Worm (Caenorhabditis elegans): Measurements from ENCODE around the gene F21A3.4.

Gene F21A3.4

ce11 chrV:15519845-15520244 is 16.6 kb upstream of the F21A3.4 start:
- TF ChIP-seq B0035.1 (tag; optimal IDR thresholded peaks at IDR 0.05), result no peak
- TF ChIP-seq K11D2.4 (GFP tag; IDR thresholded peaks at IDR 0.05), result no peak

ce11 chrV:15520398-15520797 is 16.0 kb upstream of the F21A3.4 start:
- TF ChIP-seq dpl-1 (GFP tag; optimal IDR thresholded peaks at IDR 0.05) (no peak), Y53F4B.3 (GFP tag; IDR thresholded peaks at IDR 0.05) (no peak), atf-7 (tag; optimal IDR thresholded peaks at IDR 0.05) (peak; percentile 15), T07F8.4 (tag; optimal IDR thresholded peaks at IDR 0.05) (no peak)

- TF ChIP-seq mel-28 (tag; optimal IDR thresholded peaks at IDR 0.05; ENCODE audit: borderline replicate concordance), result no peak
- no peak for TF ChIP-seq nhr-90 (tag; optimal IDR thresholded peaks at IDR 0.05)
- TF ChIP-seq aptf-3 (GFP tag; IDR thresholded peaks at IDR 0.05), result no peak
- no peak for TF ChIP-seq hlh-12 (tag; optimal IDR thresholded peaks at IDR 0.05)
- no peak for TF ChIP-seq repo-1 (tag; optimal IDR thresholded peaks at IDR 0.05)
- TF ChIP-seq ceh-40 (GFP tag; IDR thresholded peaks at IDR 0.05), result no peak
- TF ChIP-seq sptf-2 (GFP tag; optimal IDR thresholded peaks at IDR 0.05), result no peak
- no peak for TF ChIP-seq T07F8.4 (tag; optimal IDR thresholded peaks at IDR 0.05)
Measured at ce11 chrV:15521920-15522319, 14.5 kb upstream of the F21A3.4 start, which contains the start of gene lgc-31. Gene lgc-31, minus strand, starts transcription at chrV:15522020.

ce11 chrV:15529069-15529468 is 7.4 kb upstream of the F21A3.4 start, which contains the start of gene srh-276:
Gene srh-276, plus strand, starts transcription at chrV:15529369.
- TF ChIP-seq ets-4 (GFP tag; optimal IDR thresholded peaks at IDR 0.05), result no peak
- TF ChIP-seq xnd-1 (tag; optimal IDR thresholded peaks at IDR 0.05), result no peak

ce11 chrV:15533096-15533495 is 3.3 kb upstream of the F21A3.4 start, which contains the start of gene F21A3.11:
Gene F21A3.11, minus strand, starts transcription at chrV:15533212.
- TF ChIP-seq nhr-80 (tag; optimal IDR thresholded peaks at IDR 0.05), result peak; percentile 16
- no peak for TF ChIP-seq K12H6.12 (tag; optimal IDR thresholded peaks at IDR 0.05)

ce11 chrV:15533864-15534263 is 2.6 kb upstream of the F21A3.4 start, which contains the start of gene F21A3.2:
Gene F21A3.2, minus strand, starts transcription at chrV:15533964.
- no peak for TF ChIP-seq F33H1.4 (GFP tag; IDR thresholded peaks at IDR 0.05)
- no peak for TF ChIP-seq ceh-91 (GFP tag; IDR thresholded peaks at IDR 0.05)
- TF ChIP-seq nfyb-1 (GFP tag; IDR thresholded peaks at IDR 0.05), result no peak
- TF ChIP-seq B0035.1 (tag; optimal IDR thresholded peaks at IDR 0.05), result no peak
- no peak for TF ChIP-seq sea-2 (GFP tag; IDR thresholded peaks at IDR 0.05)

ce11 chrV:15537923-15538322 is 1.5 kb downstream of the F21A3.4 start, which contains the start of gene prde-1:
Gene prde-1, plus strand, starts transcription at chrV:15538244.
- TF ChIP-seq snpc-3.4 (tag; optimal IDR thresholded peaks at IDR 0.05) (no peak), egl-44 (GFP tag; IDR thresholded peaks at IDR 0.05) (no peak), pbrm-1 (GFP tag; IDR thresholded peaks at IDR 0.05) (0 out of 2 replicates have a peak, but pooled peaks have one; percentile 13), ztf-18 (tag; optimal IDR thresholded peaks at IDR 0.05) (peak; percentile 93), bed-1 (GFP tag; IDR thresholded peaks at IDR 0.05) (no peak), Y67H2A.10 (GFP tag; conservative IDR thresholded peaks at IDR 0.05) (no peak), rcor-1 (GFP tag; IDR thresholded peaks at IDR 0.05) (0 out of 2 replicates have a peak, but pooled peaks have one; percentile 36), hsf-1 (GFP tag; IDR thresholded peaks at IDR 0.05) (peak; percentile 41; the same call in 1 of the 2 replicates), aptf-3 (GFP tag; IDR thresholded peaks at IDR 0.05) (no peak), attf-5 (GFP tag; optimal IDR thresholded peaks at IDR 0.05) (no peak), xnd-1 (tag; optimal IDR thresholded peaks at IDR 0.05) (peak; percentile 43), madf-6 (GFP tag; IDR thresholded peaks at IDR 0.05) (peak; percentile 66), cebp-1 (GFP tag; IDR thresholded peaks at IDR 0.05) (no peak), cebp-1 (tag; optimal IDR thresholded peaks at IDR 0.05) (no peak), let-526 (GFP tag; IDR thresholded peaks at IDR 0.05) (no peak), atf-7 (tag; optimal IDR thresholded peaks at IDR 0.05) (no peak), egrh-3 (GFP tag; IDR thresholded peaks at IDR 0.05) (no peak), lsl-1 (GFP tag; optimal IDR thresholded peaks at IDR 0.05) (peak; percentile 61), ztf-22 (GFP tag; optimal IDR thresholded peaks at IDR 0.05) (no peak), F55B11.4 (tag; optimal IDR thresholded peaks at IDR 0.05; ENCODE audit: borderline replicate concordance, insufficient read depth) (no peak), gei-17 (GFP tag; optimal IDR thresholded peaks at IDR 0.05) (no peak)
